Fruit fly (Drosophila melanogaster) S2 (cell line): ENCODE measurements around the gene CG42693.

Experiments used
- CG8478 ChIP-seq: fragments of >200 bp; optimal IDR thresholded peaks from 2 replicates; lab custom pipeline; 2018
- CTCF ChIP-seq, 2 experiments: fragments of >200 bp; optimal IDR thresholded peaks; 2 replicates each; lab custom pipeline; 2018

- TF ChIP-seq CG8478 (lab: Kevin White, UChicago) (no peak), CTCF (optimal IDR thresholded peaks at IDR 0.05; lab: Kevin White, UChicago) (no peak)
Observed at dm6 chr3R:31708240-31708639, at the start of gene CG42693.
